Worm (Caenorhabditis elegans) whole organism, L2 larva: ENCODE data around the gene F08C6.18.
A peak's percentile ranks its signal among the peaks of the same experiment; 100 is the strongest.

Experiments used
- C34F6.9 ChIP-seq: fragments of 150-350 bp; optimal IDR thresholded peaks from 2 replicates; lab custom pipeline; 2014; ENCODE audit warnings: missing biosample characterization, missing genetic modification characterization
- F13H6.1 ChIP-seq: sonication (generic microtip); optimal IDR thresholded peaks from 2 replicates; lab custom pipeline; 2016; ENCODE audit warnings: missing genetic modification characterization, missing compliant biosample characterization
- R02D3.7 ChIP-seq: fragments of 150-350 bp; optimal IDR thresholded peaks from 2 replicates; lab custom pipeline; 2014; ENCODE audit warnings: missing biosample characterization, missing genetic modification characterization
- Y55F3AM.14 ChIP-seq: fragments of 200-800 bp; sonication (Bioruptor generic); optimal IDR thresholded peaks from 2 replicates; lab custom pipeline; 2018; ENCODE audit warnings: mild to moderate bottlenecking, missing genetic modification characterization, missing compliant biosample characterization
- ZK546.5 ChIP-seq: sonication (generic microtip); optimal IDR thresholded peaks from 2 replicates; lab custom pipeline; 2017; ENCODE audit warnings: missing biosample characterization, missing genetic modification characterization
- ama-1 ChIP-seq: fragments of 150-350 bp; optimal IDR thresholded peaks from 2 replicates; lab custom pipeline; 2018; ENCODE audit warnings: inconsistent platforms
- ceh-16 ChIP-seq: fragments of 150-350 bp; optimal IDR thresholded peaks from 2 replicates; lab custom pipeline; 2014; ENCODE audit warnings: missing biosample characterization, missing genetic modification characterization
- dmd-4 ChIP-seq: sonication (generic microtip); optimal IDR thresholded peaks from 2 replicates; lab custom pipeline; 2017; ENCODE audit warnings: missing biosample characterization, missing genetic modification characterization
- elt-1 ChIP-seq: fragments of 150-350 bp; optimal IDR thresholded peaks from 2 replicates; lab custom pipeline; 2014; ENCODE audit warnings: missing biosample characterization, missing genetic modification characterization
- elt-3 ChIP-seq: sonication (generic microtip); optimal IDR thresholded peaks from 2 replicates; lab custom pipeline; 2017; ENCODE audit warnings: missing biosample characterization, missing genetic modification characterization
- fos-1 ChIP-seq: fragments of 150-350 bp; optimal IDR thresholded peaks from 2 replicates; lab custom pipeline; 2014; ENCODE audit warnings: missing biosample characterization, missing genetic modification characterization
- lin-11 ChIP-seq: fragments of 150-350 bp; sonication (generic microtip); optimal IDR thresholded peaks from 2 replicates; lab custom pipeline; 2014; ENCODE audit warnings: missing biosample characterization, missing genetic modification characterization, inconsistent platforms, mixed read lengths
- lin-39 ChIP-seq: fragments of 150-350 bp; optimal IDR thresholded peaks from 2 replicates; lab custom pipeline; 2014; ENCODE audit warnings: missing biosample characterization, missing genetic modification reagents, missing genetic modification characterization
- lsy-2 ChIP-seq, 2 experiments: fragments of 150-350 bp in 1 of 2; sonication (generic microtip) in 1 of 2; optimal IDR thresholded peaks; 2 replicates each; lab custom pipeline; 2014 to 2017; ENCODE audit warnings: missing biosample characterization in 2 of 2, missing genetic modification characterization in 2 of 2
- mab-5 ChIP-seq: fragments of 150-350 bp; optimal IDR thresholded peaks from 2 replicates; lab custom pipeline; 2014; ENCODE audit warnings: missing biosample characterization, missing genetic modification characterization
- mdl-1 ChIP-seq, 2 experiments: fragments of 150-350 bp in 1 of 2; sonication (generic microtip) in 1 of 2; optimal IDR thresholded peaks; 2 replicates each; lab custom pipeline; 2017; ENCODE audit warnings: missing biosample characterization in 2 of 2, missing genetic modification characterization in 2 of 2
- nhr-12 ChIP-seq: fragments of 150-350 bp; optimal IDR thresholded peaks from 2 replicates; lab custom pipeline; 2014; ENCODE audit warnings: missing biosample characterization, missing genetic modification characterization
- nhr-129 ChIP-seq: fragments of 150-350 bp; optimal IDR thresholded peaks from 2 replicates; lab custom pipeline; 2014; ENCODE audit warnings: missing biosample characterization, missing genetic modification characterization
- nhr-21 ChIP-seq: fragments of 150-350 bp; optimal IDR thresholded peaks from 2 replicates; lab custom pipeline; 2014; ENCODE audit warnings: missing biosample characterization, missing genetic modification characterization
- nhr-23 ChIP-seq: fragments of 150-350 bp; optimal IDR thresholded peaks from 2 replicates; lab custom pipeline; 2014; ENCODE audit warnings: missing biosample characterization, missing genetic modification reagents, missing genetic modification characterization
- nhr-237 ChIP-seq: fragments of 150-350 bp; optimal IDR thresholded peaks from 2 replicates; lab custom pipeline; 2014; ENCODE audit warnings: missing biosample characterization, missing genetic modification characterization
- nhr-25 ChIP-seq: fragments of 150-350 bp; sonication (generic microtip); optimal IDR thresholded peaks from 3 replicates; lab custom pipeline; 2014; ENCODE audit warnings: missing biosample characterization, missing genetic modification characterization
- nhr-77 ChIP-seq: fragments of 150-350 bp; optimal IDR thresholded peaks from 2 replicates; lab custom pipeline; 2014; ENCODE audit warnings: missing biosample characterization, missing genetic modification characterization
- skn-1 ChIP-seq: sonication (generic microtip); optimal IDR thresholded peaks from 2 replicates; lab custom pipeline; 2017; ENCODE audit warnings: missing biosample characterization, missing genetic modification characterization
- sma-3 ChIP-seq: sonication (generic microtip); optimal IDR thresholded peaks from 2 replicates; lab custom pipeline; 2016; ENCODE audit warnings: missing genetic modification reagents, missing genetic modification characterization, missing compliant biosample characterization
- sma-9 ChIP-seq, 2 experiments: fragments of 150-350 bp in 1 of 2; sonication (generic microtip) in 1 of 2; optimal IDR thresholded peaks; 2 replicates each; lab custom pipeline; 2014 to 2016; ENCODE audit warnings: missing genetic modification characterization in 2 of 2, mild to moderate bottlenecking in 1 of 2, missing biosample characterization in 1 of 2, missing compliant biosample characterization in 1 of 2, missing genetic modification reagents in 1 of 2, moderate library complexity in 1 of 2
- unc-55 ChIP-seq: fragments of 150-350 bp; sonication (generic microtip); optimal IDR thresholded peaks from 3 replicates; lab custom pipeline; 2014; ENCODE audit warnings: missing biosample characterization, missing genetic modification reagents, missing genetic modification characterization
- zag-1 ChIP-seq: fragments of 150-350 bp; optimal IDR thresholded peaks from 2 replicates; lab custom pipeline; 2014; ENCODE audit warnings: missing biosample characterization, missing genetic modification characterization
- ztf-1 ChIP-seq: fragments of 200-800 bp; sonication (Bioruptor generic); conservative IDR thresholded peaks from 2 replicates; pipeline ENCODE4 v1.3.6; 2022; ENCODE audit warnings: missing genetic modification characterization, missing compliant biosample characterization
- ztf-4 ChIP-seq: fragments of 150-350 bp; optimal IDR thresholded peaks from 2 replicates; lab custom pipeline; 2014; ENCODE audit warnings: missing biosample characterization, missing genetic modification characterization

The F08C6.18 gene

DNA sequence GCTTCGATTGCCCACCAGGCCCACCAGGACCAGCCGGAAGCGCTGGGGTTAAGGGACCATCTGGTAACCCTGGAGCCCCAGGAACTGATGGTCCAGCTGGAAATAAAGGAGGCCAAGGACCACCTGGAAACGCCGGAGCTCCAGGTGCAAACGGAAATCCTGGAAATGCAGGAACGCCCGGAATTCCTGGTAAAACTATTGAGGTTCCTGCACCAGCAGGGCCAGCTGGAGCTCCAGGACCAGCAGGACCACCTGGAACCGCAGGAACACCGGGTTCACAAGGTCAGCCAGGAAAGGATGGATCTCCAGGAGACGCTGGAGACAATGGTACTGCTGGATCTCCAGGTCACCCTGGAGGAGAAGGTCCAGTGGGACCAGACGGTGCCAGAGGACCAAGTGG, 25.7 kb downstream of the F08C6.18 start:
- no peak for TF ChIP-seq nhr-237 (tag; lab: Kevin White, UChicago)
- TF ChIP-seq unc-55, result no peak
- no peak for TF ChIP-seq nhr-25
- no peak for TF ChIP-seq elt-3 (tag; lab: Kevin White, UChicago)

DNA sequence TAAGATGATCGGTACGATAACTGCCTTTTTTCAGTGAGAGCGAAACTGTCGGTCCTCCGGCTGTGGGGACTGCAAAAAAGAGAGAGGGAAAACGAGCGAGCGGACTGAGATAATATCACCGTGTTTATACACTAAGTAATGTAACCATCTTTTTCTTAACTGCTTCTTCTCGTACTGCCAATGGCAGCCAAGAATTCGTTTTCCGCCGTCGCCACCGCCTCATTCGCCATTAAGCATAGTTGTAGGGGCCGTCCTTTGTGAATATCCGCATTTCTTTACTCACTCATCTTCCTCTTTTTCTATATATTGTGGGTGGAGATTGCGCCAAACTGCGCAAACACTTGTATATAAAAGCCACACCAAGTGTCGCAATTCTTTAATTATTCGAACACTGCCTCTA, 26.9 kb downstream of the F08C6.18 start, which contains the start of gene col-174:
Gene col-174 (plus strand): TSS at position 301 of the 400 bp plus-strand sequence.
- TF ChIP-seq nhr-129, result no peak
- no peak for TF ChIP-seq nhr-12 (tag; lab: Kevin White, UChicago)
- no peak for TF ChIP-seq nhr-77 (tag; lab: Kevin White, UChicago)
- TF ChIP-seq sma-9 (GFP tag; optimal IDR thresholded peaks at IDR 0.05; lab: Kevin White, UChicago), result no peak
- no peak for TF ChIP-seq sma-9 (tag; optimal IDR thresholded peaks at IDR 0.05; lab: Kevin White, UChicago)
- TF ChIP-seq mab-5 (tag; lab: Kevin White, UChicago), result no peak
- no peak for TF ChIP-seq ama-1

DNA sequence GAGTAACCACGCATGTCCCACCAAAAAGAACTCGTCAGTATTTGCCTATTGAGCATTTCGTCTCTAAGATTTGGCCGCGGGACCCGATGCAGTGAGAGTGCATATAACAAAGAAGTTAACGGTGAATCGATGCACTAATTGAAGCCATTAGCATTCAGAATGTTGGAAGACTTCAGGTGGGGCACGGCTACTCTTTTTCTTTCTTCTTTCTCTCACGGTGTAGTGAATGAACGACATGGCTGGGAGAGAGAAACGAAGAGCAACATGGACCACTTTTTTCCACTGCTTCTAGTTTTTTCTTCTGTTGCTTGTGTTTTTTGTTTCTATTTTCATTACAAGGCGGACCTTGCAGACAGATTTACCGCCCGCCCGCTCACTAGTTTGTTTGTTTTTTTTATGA, 32.4 kb downstream of the F08C6.18 start:
- TF ChIP-seq zag-1 (tag; lab: Kevin White, UChicago) (no peak), ztf-1 (GFP tag; lab: Robert Waterston, UW) (no peak)

DNA sequence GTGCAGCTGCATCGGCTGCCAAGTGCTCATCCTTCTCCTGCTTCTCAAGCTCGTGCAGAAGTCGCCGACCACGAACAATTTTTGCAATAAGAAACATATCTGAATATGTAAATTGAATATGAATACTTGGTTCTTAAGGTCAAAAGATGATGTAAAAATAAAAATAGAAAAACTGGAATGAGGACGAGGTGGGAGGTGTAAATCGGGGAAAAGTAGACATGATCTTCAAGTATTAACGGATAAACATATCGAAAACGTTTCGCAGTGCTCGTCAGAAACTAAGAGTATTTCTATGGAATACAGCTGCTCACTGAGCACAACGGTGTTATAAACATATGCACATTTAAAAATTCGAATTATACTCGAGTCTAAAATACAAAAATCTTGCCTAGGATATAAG, 33.4 kb downstream of the F08C6.18 start, which contains the start of gene glb-16:
Gene glb-16 (minus strand): TSS at position 101 of the 400 bp plus-strand sequence.
- no peak for TF ChIP-seq nhr-23 (tag; lab: Kevin White, UChicago)
- TF ChIP-seq skn-1, result no peak
- TF ChIP-seq ztf-1 (GFP tag; lab: Robert Waterston, UW), result no peak

DNA sequence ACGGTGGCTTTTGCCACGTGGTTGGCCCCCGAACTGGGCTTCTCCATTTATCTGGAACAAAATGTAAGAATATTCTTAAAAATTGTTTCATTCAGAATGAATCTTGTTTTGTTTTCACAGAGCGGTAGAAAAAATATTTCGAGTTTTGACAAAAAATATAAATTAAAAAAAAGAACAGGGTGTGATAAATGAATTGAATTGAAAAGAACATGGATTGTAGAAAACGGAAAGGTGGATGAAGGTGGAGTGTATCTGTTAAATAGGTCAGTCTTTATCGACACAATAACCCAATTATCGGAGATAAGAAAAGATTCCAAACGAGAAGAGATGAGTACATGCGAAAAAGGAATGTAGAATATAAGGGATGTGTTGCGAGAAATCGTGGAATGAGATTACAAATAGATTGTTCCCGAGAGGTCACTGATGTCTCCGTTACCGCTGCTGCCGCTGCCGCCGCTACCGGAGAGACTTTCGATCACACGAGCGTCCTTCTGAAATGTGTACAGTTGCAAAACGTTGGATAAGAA, 35.6 kb downstream of the F08C6.18 start, which contains the start of gene dpy-7:
Gene dpy-7 (minus strand): TSS at position 51 of the 527 bp plus-strand sequence.
- TF ChIP-seq elt-1 (tag; lab: Kevin White, UChicago) (peak; percentile 65), lsy-2 (tag; optimal IDR thresholded peaks at IDR 0.05; lab: Kevin White, UChicago) (no peak), R02D3.7 (tag; lab: Kevin White, UChicago) (no peak), sma-9 (GFP tag; optimal IDR thresholded peaks at IDR 0.05; lab: Kevin White, UChicago) (peak; percentile 4), sma-9 (tag; optimal IDR thresholded peaks at IDR 0.05; lab: Kevin White, UChicago) (no peak), skn-1 (no peak), nhr-21 (tag; lab: Kevin White, UChicago) (peak; percentile 35)

DNA sequence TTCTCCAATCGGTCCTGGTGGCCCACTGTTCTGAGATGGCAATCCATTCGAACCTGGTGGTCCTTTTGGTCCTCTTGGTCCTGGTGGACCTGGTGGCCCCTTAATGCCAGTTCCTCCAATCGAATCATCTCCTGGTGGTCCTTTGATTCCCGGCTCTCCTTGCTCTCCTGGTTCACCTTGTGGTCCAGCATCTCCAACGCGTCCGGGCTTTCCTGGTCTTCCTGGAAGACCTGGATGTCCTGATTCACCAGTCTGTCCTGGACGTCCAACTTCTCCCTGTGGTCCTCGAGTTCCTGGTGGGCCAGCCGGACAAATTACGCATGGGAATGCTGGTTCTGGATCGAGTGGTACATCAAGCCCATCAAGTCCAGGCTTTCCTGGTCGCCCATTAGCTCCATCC, 36.6 kb downstream of the F08C6.18 start:
- TF ChIP-seq sma-3 (no peak), nhr-77 (tag; lab: Kevin White, UChicago) (no peak), dmd-4 (tag; lab: Kevin White, UChicago) (no peak), fos-1 (tag; lab: Kevin White, UChicago) (no peak), ama-1 (no peak), nhr-129 (no peak), F13H6.1 (tag; lab: Kevin White, UChicago) (no peak), ZK546.5 (tag; lab: Kevin White, UChicago) (no peak), mdl-1 (tag; optimal IDR thresholded peaks at IDR 0.05; lab: Kevin White, UChicago) (no peak), lin-39 (no peak), R02D3.7 (tag; lab: Kevin White, UChicago) (no peak), zag-1 (tag; lab: Kevin White, UChicago) (no peak), ceh-16 (tag; lab: Kevin White, UChicago) (no peak), lin-11 (tag; lab: Kevin White, UChicago) (no peak), Y55F3AM.14 (GFP tag; lab: Kevin White, UChicago) (no peak), C34F6.9 (tag; lab: Kevin White, UChicago) (no peak)
- TF ChIP-seq, all 48 proteins: peak for 0

DNA sequence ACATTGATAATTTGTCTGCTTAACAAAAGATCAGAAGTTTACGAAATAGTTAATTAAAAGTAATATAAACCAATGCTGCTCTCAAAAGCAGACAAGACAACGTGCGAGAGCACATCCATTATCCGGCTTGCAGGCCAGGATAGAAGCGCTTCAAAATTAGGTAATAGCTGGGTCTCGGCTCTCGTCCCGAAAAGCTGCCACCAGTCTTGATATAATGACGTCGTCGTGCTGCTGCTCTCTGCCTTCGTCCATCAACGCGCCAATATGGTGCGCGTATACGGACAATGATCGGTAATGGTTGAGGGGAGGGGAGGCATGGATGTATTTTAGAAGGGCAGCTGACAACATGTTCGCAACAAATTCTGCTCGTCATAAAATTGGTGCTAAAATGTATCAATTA, 39.0 kb downstream of the F08C6.18 start:
- no peak for TF ChIP-seq ztf-4 (tag; lab: Kevin White, UChicago)
